Worm (Caenorhabditis elegans): Measurements from ENCODE around the gene ttr-20.

DNA sequence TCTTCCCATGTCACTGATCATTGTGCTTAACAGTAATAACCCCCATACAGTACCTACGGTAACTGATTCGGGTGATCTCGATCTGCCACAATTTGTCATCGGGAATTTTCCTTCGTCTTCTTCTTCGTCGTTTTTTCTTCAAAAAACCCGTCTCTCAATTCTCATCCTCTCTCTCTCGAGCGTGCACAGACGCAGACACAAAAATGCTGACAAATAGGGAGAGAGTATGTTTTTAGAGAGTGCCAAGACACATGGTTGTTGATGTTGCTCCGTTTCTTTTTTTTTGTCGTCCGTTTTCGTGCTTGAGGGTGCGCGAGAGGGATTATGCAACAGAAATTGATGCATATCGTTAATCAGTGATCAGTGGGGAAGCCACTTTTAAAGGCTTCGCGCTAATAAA lies 31.2 kb upstream of the ttr-20 start:
- TF ChIP-seq unc-62 (GFP tag; optimal IDR thresholded peaks at IDR 0.05) (peak; percentile 70), nhr-76 (tag; optimal IDR thresholded peaks at IDR 0.05) (no peak), zip-8 (tag; optimal IDR thresholded peaks at IDR 0.05) (no peak), nhr-12 (tag; optimal IDR thresholded peaks at IDR 0.05) (no peak), blmp-1 (tag; optimal IDR thresholded peaks at IDR 0.05) (no peak), lin-32 (GFP tag; optimal IDR thresholded peaks at IDR 0.05) (no peak), sptf-1 (tag; optimal IDR thresholded peaks at IDR 0.05) (no peak), nhr-237 (tag; optimal IDR thresholded peaks at IDR 0.05) (peak; percentile 68), bed-3 (GFP tag; optimal IDR thresholded peaks at IDR 0.05) (no peak), flh-1 (GFP tag; optimal IDR thresholded peaks at IDR 0.05) (no peak), pha-4 (tag; optimal IDR thresholded peaks at IDR 0.05) (peak; percentile 21)
